Worm (Caenorhabditis elegans) whole organism, L1 larva: ENCODE measurements around the gene T21C12.8.

ENCODE experiments used
- jun-1 ChIP-seq: fragments of 150-350 bp; optimal IDR thresholded peaks from 2 replicates; lab custom pipeline; 2014; ENCODE audit warnings: missing biosample characterization, missing genetic modification reagents, missing genetic modification characterization
- lin-35 ChIP-seq, 2 experiments: fragments of 150-350 bp; optimal IDR thresholded peaks; 2 replicates each; lab custom pipeline; 2014; ENCODE audit warnings: missing biosample characterization in 2 of 2, missing genetic modification characterization in 2 of 2, missing genetic modification reagents in 2 of 2
- lsy-2 ChIP-seq, 2 experiments: fragments of 150-350 bp; optimal IDR thresholded peaks; 2 replicates each; lab custom pipeline; 2014; ENCODE audit warnings: missing biosample characterization in 2 of 2, missing genetic modification characterization in 2 of 2
- nhr-12 ChIP-seq: sonication (generic microtip); optimal IDR thresholded peaks from 2 replicates; lab custom pipeline; 2017; ENCODE audit warnings: missing biosample characterization, missing genetic modification characterization
- unc-62 ChIP-seq: fragments of 150-350 bp; optimal IDR thresholded peaks from 2 replicates; lab custom pipeline; 2014; ENCODE audit warnings: missing biosample characterization, missing genetic modification reagents, missing genetic modification characterization

DNA sequence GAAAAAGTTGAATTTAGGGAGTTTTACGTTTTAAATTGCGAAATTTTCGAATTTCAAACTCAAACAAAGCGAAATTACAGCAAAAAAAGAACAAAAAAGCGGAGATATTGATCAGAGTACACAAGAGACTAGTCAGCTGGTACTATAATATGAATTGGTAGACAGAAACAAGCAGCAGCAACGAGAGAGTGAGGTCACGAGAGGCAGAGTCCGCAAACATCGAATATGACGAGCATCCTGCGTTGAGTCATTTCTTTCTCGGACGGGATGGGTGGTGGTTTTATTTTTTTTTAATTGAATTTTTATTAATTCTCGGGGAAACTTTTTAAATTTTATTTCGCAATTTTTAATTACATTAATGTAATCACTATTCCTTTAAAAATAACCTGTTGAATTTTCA lies 46.9 kb upstream of the T21C12.8 start:
- TF ChIP-seq nhr-12 (tag; lab: Kevin White, UChicago) (no peak), lsy-2 (tag; optimal IDR thresholded peaks at IDR 0.05; lab: Kevin White, UChicago) (peak; percentile 78 to 85), jun-1 (tag; lab: Kevin White, UChicago) (peak; percentile 46), unc-62 (GFP tag; lab: Kevin White, UChicago) (no peak), lin-35 (GFP tag; optimal IDR thresholded peaks at IDR 0.05; lab: Kevin White, UChicago) (peak; percentile 79 to 84)
